Fruit fly (Drosophila melanogaster) whole organism, pupa: Measurements from ENCODE around the gene Hsp67Bc.

ENCODE experiments used
- CG10348 ChIP-seq: fragments of 200-800 bp; sonication (Bioruptor generic); IDR thresholded peaks from 2 replicates; pipeline ENCODE4 v1.3.6; 2022; ENCODE audit warnings: missing biosample characterization, missing genetic modification characterization
- CG12605 ChIP-seq: fragments of 200-800 bp; sonication (Bioruptor generic); IDR thresholded peaks from 2 replicates; pipeline ENCODE4 v1.3.6; 2022; ENCODE audit warnings: missing biosample characterization, missing genetic modification characterization
- CG13204 ChIP-seq: fragments of 200-800 bp; sonication (Bioruptor generic); optimal IDR thresholded peaks from 2 replicates; lab custom pipeline; 2018; ENCODE audit warnings: missing biosample characterization, mild to moderate bottlenecking, missing genetic modification characterization, moderate library complexity
- CG14655 ChIP-seq: fragments of 200-800 bp; sonication (Bioruptor generic); optimal IDR thresholded peaks from 3 replicates; lab custom pipeline; 2017; ENCODE audit warnings: mild to moderate bottlenecking, missing biosample characterization, missing genetic modification reagents, missing genetic modification characterization
- CG15710 ChIP-seq: fragments of 200-800 bp; sonication (Bioruptor generic); optimal IDR thresholded peaks from 2 replicates; lab custom pipeline; 2018; ENCODE audit warnings: missing biosample characterization, mild to moderate bottlenecking, missing genetic modification characterization, moderate library complexity
- CG17806 ChIP-seq: fragments of 200-800 bp; sonication (Bioruptor generic); optimal IDR thresholded peaks from 2 replicates; lab custom pipeline; 2018; ENCODE audit warnings: missing biosample characterization, mild to moderate bottlenecking, missing genetic modification characterization, moderate library complexity
- CG32121 ChIP-seq: fragments of 200-800 bp; sonication (Bioruptor generic); IDR thresholded peaks from 2 replicates; pipeline ENCODE4 v1.3.6; 2022; ENCODE audit warnings: missing biosample characterization, missing genetic modification characterization
- CG34367 ChIP-seq: fragments of 200-800 bp; sonication (Bioruptor generic); optimal IDR thresholded peaks from 2 replicates; lab custom pipeline; 2018; ENCODE audit warnings: missing biosample characterization, mild to moderate bottlenecking, missing genetic modification characterization
- CG4496 ChIP-seq: fragments of 200-800 bp; sonication (Bioruptor generic); IDR thresholded peaks from 3 replicates; pipeline ENCODE4 v1.3.6; 2022; ENCODE audit warnings: missing biosample characterization, missing genetic modification characterization
- CG8159 ChIP-seq: fragments of 200-800 bp; sonication (Bioruptor generic); optimal IDR thresholded peaks from 3 replicates; lab custom pipeline; 2018; ENCODE audit warnings: missing biosample characterization, mild to moderate bottlenecking, missing genetic modification characterization, moderate library complexity
- CG8301 ChIP-seq: fragments of 200-800 bp; sonication (Bioruptor generic); optimal IDR thresholded peaks from 2 replicates; lab custom pipeline; 2018; ENCODE audit warnings: missing biosample characterization, mild to moderate bottlenecking, missing genetic modification characterization
- CG9948 ChIP-seq: fragments of 200-800 bp; sonication (Bioruptor generic); optimal IDR thresholded peaks from 2 replicates; lab custom pipeline; 2018; ENCODE audit warnings: missing biosample characterization, mild to moderate bottlenecking, missing genetic modification characterization, moderate library complexity
- D1 ChIP-seq: fragments of 200-800 bp; sonication (Bioruptor generic); optimal IDR thresholded peaks from 2 replicates; lab custom pipeline; 2018; ENCODE audit warnings: missing biosample characterization, mild to moderate bottlenecking, missing genetic modification characterization, moderate library complexity
- EcR ChIP-seq: fragments of 200-800 bp; sonication (Bioruptor generic); optimal IDR thresholded peaks from 3 replicates; lab custom pipeline; 2019; ENCODE audit warnings: missing biosample characterization, missing genetic modification characterization, mild to moderate bottlenecking, moderate library complexity, missing genetic modification reagents
- Ets98B ChIP-seq: fragments of 200-800 bp; sonication (Bioruptor generic); IDR thresholded peaks from 2 replicates; pipeline ENCODE4 v1.3.6; 2022; ENCODE audit warnings: missing biosample characterization, missing genetic modification characterization
- Pif1A ChIP-seq: fragments of 200-800 bp; sonication (Bioruptor generic); optimal IDR thresholded peaks from 3 replicates; lab custom pipeline; 2016; ENCODE audit warnings: missing biosample characterization, missing genetic modification characterization
- Pif1B ChIP-seq: fragments of 200-800 bp; sonication (Bioruptor generic); optimal IDR thresholded peaks from 3 replicates; lab custom pipeline; 2016; ENCODE audit warnings: missing biosample characterization, missing genetic modification characterization
- Snoo ChIP-seq: fragments of 200-800 bp; sonication (Bioruptor generic); optimal IDR thresholded peaks from 3 replicates; lab custom pipeline; 2017; ENCODE audit warnings: missing biosample characterization, mild to moderate bottlenecking, missing genetic modification characterization, inconsistent platforms
- fd96Ca ChIP-seq: fragments of 200-800 bp; sonication (Bioruptor generic); IDR thresholded peaks from 3 replicates; pipeline ENCODE4 v1.3.6; 2022; ENCODE audit warnings: missing biosample characterization, missing genetic modification characterization
- gl ChIP-seq: fragments of 200-800 bp; sonication (Bioruptor generic); optimal IDR thresholded peaks from 2 replicates; lab custom pipeline; 2018; ENCODE audit warnings: missing biosample characterization, mild to moderate bottlenecking, missing genetic modification characterization
- rn ChIP-seq: fragments of 200-800 bp; sonication (Bioruptor generic); IDR thresholded peaks from 2 replicates; pipeline ENCODE4 v1.3.6; 2022; ENCODE audit warnings: missing biosample characterization, missing genetic modification characterization

The Hsp67Bc gene

DNA sequence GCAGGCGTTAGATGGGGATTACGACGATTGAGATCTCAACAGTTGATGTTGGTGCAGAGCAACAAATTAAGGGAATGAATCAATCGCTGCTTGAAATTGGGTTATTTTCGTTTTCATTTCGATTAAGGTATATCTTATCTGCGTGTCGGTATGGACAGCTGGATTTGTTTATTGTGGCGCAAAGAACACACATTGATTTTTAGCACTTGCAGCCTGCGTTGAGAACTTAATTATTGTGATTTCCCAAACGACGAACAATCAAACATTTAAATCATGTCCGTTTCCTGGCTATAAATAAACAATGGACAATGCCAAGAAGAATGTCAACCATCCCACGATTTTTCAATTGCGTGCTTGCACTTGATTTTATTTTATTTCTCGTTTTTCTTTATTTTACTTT lies 25.7 kb upstream of the Hsp67Bc start:
- TF ChIP-seq EcR (GFP tag; lab: Kevin White, UChicago) (no peak), fd96Ca (GFP tag; lab: Robert Waterston, UW) (no peak), Snoo (no peak), CG32121 (GFP tag; lab: Robert Waterston, UW) (no peak), CG17806 (tag; lab: Kevin White, UChicago) (no peak), CG34367 (tag; lab: Kevin White, UChicago) (no peak), Pif1B (GFP tag; lab: Kevin White, UChicago) (no peak), Ets98B (no peak), D1 (tag; lab: Kevin White, UChicago) (no peak), rn (no peak), CG14655 (GFP tag; lab: Kevin White, UChicago) (no peak), CG12605 (no peak)

dm6 chr3L:9397156-9397555 lies 24.9 kb upstream of the Hsp67Bc start:
- TF ChIP-seq D1 (tag; lab: Kevin White, UChicago): no peak
- TF ChIP-seq CG4496 (GFP tag; lab: Robert Waterston, UW): peak; percentile 54; the same call in 1 of the 3 replicates
- TF ChIP-seq Pif1B (GFP tag; lab: Kevin White, UChicago): peak; percentile 12
- TF ChIP-seq CG14655 (GFP tag; lab: Kevin White, UChicago): peak; percentile 22
- TF ChIP-seq Pif1A (GFP tag; lab: Kevin White, UChicago): peak; percentile 29
- peak; percentile 51; the same call in 1 of the 2 replicates for TF ChIP-seq CG32121 (GFP tag; lab: Robert Waterston, UW)
- TF ChIP-seq CG8159 (tag; lab: Kevin White, UChicago): no peak
- TF ChIP-seq gl (tag; lab: Kevin White, UChicago): peak; percentile 49
- no peak for TF ChIP-seq fd96Ca (GFP tag; lab: Robert Waterston, UW)
- TF ChIP-seq, all 21 proteins: peak for 6

DNA sequence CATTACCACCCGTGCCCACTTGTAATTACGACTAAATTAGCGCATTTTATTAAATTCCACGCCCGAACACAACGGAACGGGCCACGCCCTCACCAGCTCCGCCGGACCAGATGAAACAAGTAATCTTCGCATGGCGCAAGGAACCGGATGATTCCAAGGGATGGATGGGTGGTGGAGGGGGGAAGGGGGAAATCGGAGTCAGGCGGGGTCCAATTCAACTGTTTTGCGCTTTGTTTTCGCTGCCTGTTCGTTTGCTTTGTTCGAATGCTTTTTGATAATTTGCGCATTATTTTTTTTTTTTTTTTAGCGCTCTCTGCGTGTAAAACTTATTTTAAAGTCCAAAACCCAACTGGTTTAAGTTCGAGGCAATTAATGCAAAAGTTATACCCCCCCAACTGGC lies 24.4 kb upstream of the Hsp67Bc start:
- TF ChIP-seq fd96Ca (GFP tag; lab: Robert Waterston, UW): no peak
- TF ChIP-seq rn: no peak
- no peak for TF ChIP-seq CG10348
- TF ChIP-seq CG8301 (tag; lab: Kevin White, UChicago): no peak
- TF ChIP-seq CG8159 (tag; lab: Kevin White, UChicago): no peak
- peak; percentile 30; the same call in 1 of the 2 replicates for TF ChIP-seq CG12605
- no peak for TF ChIP-seq CG4496 (GFP tag; lab: Robert Waterston, UW)
- no peak for TF ChIP-seq CG14655 (GFP tag; lab: Kevin White, UChicago)
- peak; percentile 33 for TF ChIP-seq EcR (GFP tag; lab: Kevin White, UChicago)
- no peak for TF ChIP-seq Pif1B (GFP tag; lab: Kevin White, UChicago)
- TF ChIP-seq CG13204 (GFP tag; lab: Kevin White, UChicago): no peak
- no peak for TF ChIP-seq Pif1A (GFP tag; lab: Kevin White, UChicago)
- TF ChIP-seq CG15710: no peak
- no peak for TF ChIP-seq Snoo
- no peak for TF ChIP-seq CG17806 (tag; lab: Kevin White, UChicago)

DNA sequence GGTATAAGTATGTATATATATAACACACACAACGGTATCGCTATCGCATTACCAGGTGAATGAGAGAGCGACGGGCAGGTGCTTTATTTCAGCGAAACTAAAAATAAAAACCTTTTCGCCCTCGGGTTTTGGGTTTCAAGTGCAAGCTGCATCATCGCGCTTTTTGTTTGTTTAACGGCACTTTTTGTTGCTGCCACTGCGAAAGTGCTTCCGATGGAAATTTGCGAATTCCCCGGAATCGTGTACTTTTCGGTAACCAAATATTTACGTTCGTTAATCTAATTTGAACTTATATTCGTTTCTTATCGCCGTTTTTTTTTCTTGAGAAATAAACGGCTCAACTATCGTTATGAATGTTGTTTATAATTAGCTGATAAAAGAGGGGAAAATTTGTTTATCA lies 23.7 kb upstream of the Hsp67Bc start:
- no peak for TF ChIP-seq Snoo
- TF ChIP-seq rn: no peak

dm6 chr3L:9391340-9391980 lies 19.2 kb upstream of the Hsp67Bc start:
- no peak for TF ChIP-seq CG15710
- peak; percentile 33 for TF ChIP-seq EcR (GFP tag; lab: Kevin White, UChicago)
- TF ChIP-seq, all 21 proteins: peak for 1

DNA sequence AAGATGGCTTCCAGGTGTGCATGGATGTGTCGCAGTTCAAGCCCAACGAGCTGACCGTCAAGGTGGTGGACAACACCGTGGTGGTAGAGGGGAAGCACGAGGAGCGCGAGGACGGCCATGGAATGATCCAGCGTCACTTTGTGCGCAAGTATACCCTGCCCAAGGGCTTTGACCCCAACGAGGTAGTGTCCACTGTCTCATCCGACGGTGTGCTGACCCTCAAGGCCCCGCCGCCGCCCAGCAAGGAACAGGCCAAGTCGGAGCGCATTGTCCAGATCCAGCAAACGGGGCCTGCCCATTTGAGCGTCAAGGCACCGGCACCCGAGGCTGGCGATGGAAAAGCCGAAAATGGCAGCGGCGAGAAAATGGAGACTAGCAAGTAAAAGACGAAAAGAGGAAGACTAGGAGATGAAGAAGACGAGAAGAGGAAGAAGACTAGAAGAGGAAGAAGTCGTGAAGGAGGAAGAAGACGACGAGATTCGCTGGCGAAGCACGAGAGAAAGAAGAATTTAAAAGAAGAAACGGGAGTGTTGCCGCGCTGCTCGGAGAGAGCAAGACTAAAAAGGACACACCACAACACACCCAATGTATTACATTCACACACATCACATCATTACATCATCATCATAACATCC lies 12.3 kb upstream of the Hsp67Bc start:
- TF ChIP-seq EcR (GFP tag; lab: Kevin White, UChicago) (peak; percentile 76), CG14655 (GFP tag; lab: Kevin White, UChicago) (no peak), D1 (tag; lab: Kevin White, UChicago) (no peak), Ets98B (no peak), CG15710 (no peak), CG32121 (GFP tag; lab: Robert Waterston, UW) (no peak), CG8301 (tag; lab: Kevin White, UChicago) (no peak)

DNA sequence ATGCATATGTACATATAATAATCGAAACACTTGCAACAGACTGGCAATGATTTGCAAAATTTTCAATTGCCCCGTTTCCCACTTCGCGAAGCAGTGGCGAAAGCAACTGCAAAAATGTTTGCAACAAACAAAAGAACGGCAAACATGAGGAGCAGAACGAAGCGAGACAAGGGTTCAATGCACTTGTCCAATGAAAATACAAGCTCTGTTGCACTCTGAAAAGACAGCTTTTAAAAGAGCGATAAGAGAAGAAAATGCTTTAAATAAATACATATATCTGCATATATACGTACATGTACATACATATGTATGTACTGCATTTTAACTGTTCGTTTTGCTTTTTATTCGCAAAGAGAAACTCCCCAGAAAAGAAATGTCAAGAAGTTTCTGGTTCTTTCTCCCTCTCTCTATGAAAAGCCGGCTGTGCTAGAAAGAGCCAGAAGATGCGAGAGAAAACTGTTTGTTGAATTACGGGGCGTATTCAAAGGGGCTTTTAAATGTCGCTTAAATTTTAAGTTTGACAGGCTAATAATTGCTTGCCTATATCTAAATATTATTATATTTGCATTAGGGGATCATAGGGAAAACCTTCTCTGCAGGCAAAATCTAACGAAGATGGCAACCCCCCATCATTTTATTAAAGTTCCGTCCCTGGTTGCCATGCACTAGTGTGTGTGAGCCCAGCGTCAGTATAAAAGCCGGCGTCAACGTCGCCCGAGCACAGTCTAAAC lies 11.2 kb upstream of the Hsp67Bc start, which contains the start of gene Hsp27:
Gene Hsp27, plus strand, starts transcription at position 719 of the 731 bp plus-strand sequence.
- TF ChIP-seq CG4496 (GFP tag; lab: Robert Waterston, UW) (peak; percentile 100), CG13204 (GFP tag; lab: Kevin White, UChicago) (peak; percentile 98), CG34367 (tag; lab: Kevin White, UChicago) (peak; percentile 99), CG15710 (peak; percentile 100), CG17806 (tag; lab: Kevin White, UChicago) (peak; percentile 100), Pif1A (GFP tag; lab: Kevin White, UChicago) (peak; percentile 100), CG12605 (peak; percentile 100), EcR (GFP tag; lab: Kevin White, UChicago) (peak; percentile 96), CG32121 (GFP tag; lab: Robert Waterston, UW) (peak; percentile 100), Ets98B (peak; percentile 100), Snoo (peak; percentile 100), CG10348 (peak; percentile 99), Pif1B (GFP tag; lab: Kevin White, UChicago) (peak; percentile 100), CG8301 (tag; lab: Kevin White, UChicago) (peak; percentile 100), rn (peak; percentile 99), fd96Ca (GFP tag; lab: Robert Waterston, UW) (peak; percentile 100), CG9948 (tag; lab: Kevin White, UChicago) (peak; percentile 100), CG8159 (tag; lab: Kevin White, UChicago) (peak; percentile 100), CG14655 (GFP tag; lab: Kevin White, UChicago) (peak; percentile 100), D1 (tag; lab: Kevin White, UChicago) (peak; percentile 100), gl (tag; lab: Kevin White, UChicago) (peak; percentile 99)
